Fruit fly (Drosophila melanogaster): Measurements from ENCODE around the gene btsz.

DNA sequence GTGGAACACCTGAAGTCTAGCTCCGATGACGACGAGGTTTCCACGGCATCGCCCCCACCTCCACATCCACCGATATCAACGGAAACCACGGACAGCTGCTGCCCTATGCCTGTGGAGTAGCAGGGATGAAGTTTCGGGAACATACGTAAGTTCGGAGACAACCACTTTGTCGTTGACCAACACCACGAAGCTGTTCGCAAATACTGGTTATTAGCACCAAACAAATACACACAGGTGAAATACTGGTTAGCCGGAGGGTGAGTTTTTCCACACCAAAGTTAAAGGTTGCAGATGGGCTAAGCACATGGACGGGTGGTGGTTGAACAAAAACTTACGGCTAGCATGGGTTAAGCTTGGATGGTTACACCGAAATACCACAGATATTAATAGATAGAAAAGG, 54.1 kb downstream of the btsz start:
- TF ChIP-seq Ets98B (GFP tag; IDR thresholded peaks at IDR 0.05) (no peak), rn (GFP tag; IDR thresholded peaks at IDR 0.05) (no peak), CG34367 (tag; optimal IDR thresholded peaks at IDR 0.05) (no peak)
